Worm (Caenorhabditis elegans) whole organism, L1 larva: ENCODE data around the gene W10D9.3.

Source experiments
- C34B4.2 ChIP-seq: sonication (generic microtip); optimal IDR thresholded peaks from 2 replicates; lab custom pipeline; 2017; ENCODE audit warnings: mild to moderate bottlenecking, missing genetic modification characterization, missing compliant biosample characterization
- Y116A8C.19 ChIP-seq: sonication (generic microtip); optimal IDR thresholded peaks from 2 replicates; lab custom pipeline; 2016; ENCODE audit warnings: missing compliant biosample characterization, missing genetic modification characterization, borderline replicate concordance
- aha-1 ChIP-seq: fragments of 150-350 bp; optimal IDR thresholded peaks from 2 replicates; lab custom pipeline; 2014; ENCODE audit warnings: missing biosample characterization, missing genetic modification characterization
- alr-1 ChIP-seq: fragments of 200-800 bp; sonication (Bioruptor generic); optimal IDR thresholded peaks from 2 replicates; lab custom pipeline; 2018; ENCODE audit warnings: borderline replicate concordance, mild to moderate bottlenecking, missing genetic modification characterization, missing compliant biosample characterization
- aly-2 ChIP-seq: fragments of 150-350 bp; optimal IDR thresholded peaks from 2 replicates; lab custom pipeline; 2014; ENCODE audit warnings: missing biosample characterization, missing genetic modification characterization
- ceh-8 ChIP-seq: fragments of 200-800 bp; sonication (Bioruptor generic); optimal IDR thresholded peaks from 2 replicates; lab custom pipeline; 2018; ENCODE audit warnings: mild to moderate bottlenecking, missing genetic modification characterization, moderate library complexity, missing compliant biosample characterization
- ceh-82 ChIP-seq, 3 experiments: fragments of 150-350 bp in 1 of 3; sonication (generic microtip) in 2 of 3; optimal IDR thresholded peaks; 2 replicates each; lab custom pipeline; 2014 to 2017; ENCODE audit warnings: missing biosample characterization in 3 of 3, missing genetic modification characterization in 3 of 3
- dsc-1 ChIP-seq: sonication (generic microtip); optimal IDR thresholded peaks from 2 replicates; lab custom pipeline; 2016; ENCODE audit warnings: mild to moderate bottlenecking, missing genetic modification characterization, missing compliant biosample characterization
- efl-1 ChIP-seq, 4 experiments: fragments of 150-350 bp; optimal IDR thresholded peaks in 3 of 4; peaks in 1 of 4; 1 replicate in 1 of 4; 2 replicates in 3 of 4; lab custom pipeline; 2014; ENCODE audit warnings: missing biosample characterization in 2 of 4, missing genetic modification characterization in 2 of 4, missing genetic modification reagents in 2 of 4
- efl-3 ChIP-seq: fragments of 200-800 bp; sonication (Bioruptor generic); optimal IDR thresholded peaks from 2 replicates; lab custom pipeline; 2018; ENCODE audit warnings: mild to moderate bottlenecking, missing genetic modification characterization, missing compliant biosample characterization
- fos-1 ChIP-seq: fragments of 150-350 bp; optimal IDR thresholded peaks from 2 replicates; lab custom pipeline; 2014; ENCODE audit warnings: missing biosample characterization, missing genetic modification characterization
- grh-1 ChIP-seq: fragments of 200-800 bp; sonication (Bioruptor generic); IDR thresholded peaks from 2 replicates; pipeline ENCODE4 v1.3.6; 2022; ENCODE audit warnings: missing genetic modification reagents, missing genetic modification characterization, missing compliant biosample characterization
- hlh-4 ChIP-seq: sonication (generic microtip); optimal IDR thresholded peaks from 2 replicates; lab custom pipeline; 2016; ENCODE audit warnings: mild to moderate bottlenecking, missing genetic modification characterization, missing compliant biosample characterization
- lin-13 ChIP-seq: fragments of 150-350 bp; optimal IDR thresholded peaks from 2 replicates; lab custom pipeline; 2014; ENCODE audit warnings: missing biosample characterization, missing genetic modification reagents, missing genetic modification characterization
- lin-14 ChIP-seq: fragments of 200-800 bp; sonication (Bioruptor generic); optimal IDR thresholded peaks from 2 replicates; lab custom pipeline; 2018; ENCODE audit warnings: mild to moderate bottlenecking, missing genetic modification characterization, moderate library complexity, missing compliant biosample characterization
- lin-35 ChIP-seq, 2 experiments: fragments of 150-350 bp; optimal IDR thresholded peaks; 2 replicates each; lab custom pipeline; 2014; ENCODE audit warnings: missing biosample characterization in 2 of 2, missing genetic modification characterization in 2 of 2, missing genetic modification reagents in 2 of 2
- lsy-2 ChIP-seq, 2 experiments: fragments of 150-350 bp; optimal IDR thresholded peaks; 2 replicates each; lab custom pipeline; 2014; ENCODE audit warnings: missing biosample characterization in 2 of 2, missing genetic modification characterization in 2 of 2
- mep-1 ChIP-seq: fragments of 150-350 bp; optimal IDR thresholded peaks from 2 replicates; lab custom pipeline; 2014; ENCODE audit warnings: missing biosample characterization, missing genetic modification characterization
- nhr-11 ChIP-seq: fragments of 150-350 bp; optimal IDR thresholded peaks from 2 replicates; lab custom pipeline; 2014; ENCODE audit warnings: missing biosample characterization, missing genetic modification characterization
- nhr-20 ChIP-seq: sonication (generic microtip); optimal IDR thresholded peaks from 2 replicates; lab custom pipeline; 2016; ENCODE audit warnings: mild to moderate bottlenecking, missing genetic modification characterization, missing compliant biosample characterization
- nhr-237 ChIP-seq: fragments of 150-350 bp; optimal IDR thresholded peaks from 2 replicates; lab custom pipeline; 2014; ENCODE audit warnings: missing biosample characterization, missing genetic modification characterization
- nhr-28 ChIP-seq: fragments of 150-350 bp; optimal IDR thresholded peaks from 2 replicates; lab custom pipeline; 2014; ENCODE audit warnings: missing biosample characterization, missing genetic modification characterization
- nhr-47 ChIP-seq: sonication (generic microtip); optimal IDR thresholded peaks from 2 replicates; lab custom pipeline; 2016; ENCODE audit warnings: mild to moderate bottlenecking, missing genetic modification characterization, moderate library complexity, missing compliant biosample characterization
- nhr-76 ChIP-seq: sonication (generic microtip); optimal IDR thresholded peaks from 2 replicates; lab custom pipeline; 2017; ENCODE audit warnings: missing biosample characterization, missing genetic modification characterization
- nhr-85 ChIP-seq: sonication (generic microtip); peaks from one replicate; lab custom pipeline; 2016; ENCODE audit warnings: missing genetic modification characterization, inconsistent platforms, missing compliant biosample characterization
- pag-3 ChIP-seq: sonication (generic microtip); optimal IDR thresholded peaks from 2 replicates; lab custom pipeline; 2017; ENCODE audit warnings: missing genetic modification characterization, mild to moderate bottlenecking, missing compliant biosample characterization, antibody characterized with exemption, borderline replicate concordance; ENCODE audit not compliant: insufficient read depth
- rnt-1 ChIP-seq: sonication (generic microtip); optimal IDR thresholded peaks from 2 replicates; lab custom pipeline; 2016; ENCODE audit warnings: mild to moderate bottlenecking, missing genetic modification characterization, moderate library complexity, missing compliant biosample characterization
- snpc-4 ChIP-seq: fragments of 150-350 bp; optimal IDR thresholded peaks from 2 replicates; lab custom pipeline; 2014; ENCODE audit warnings: missing biosample characterization, missing genetic modification characterization
- snu-23 ChIP-seq: sonication (generic microtip); optimal IDR thresholded peaks from 2 replicates; lab custom pipeline; 2016; ENCODE audit warnings: missing genetic modification characterization, missing compliant biosample characterization
- tbx-2 ChIP-seq: sonication (generic microtip); optimal IDR thresholded peaks from 2 replicates; lab custom pipeline; 2016; ENCODE audit warnings: missing genetic modification characterization, missing compliant biosample characterization
- tlp-1 ChIP-seq: fragments of 150-350 bp; optimal IDR thresholded peaks from 2 replicates; lab custom pipeline; 2014; ENCODE audit warnings: missing biosample characterization, missing genetic modification characterization
- unc-98 ChIP-seq: fragments of 200-800 bp; sonication (Bioruptor generic); IDR thresholded peaks from 2 replicates; pipeline ENCODE4 v1.3.6; 2022; ENCODE audit warnings: missing genetic modification characterization, missing compliant biosample characterization
- ztf-4 ChIP-seq: fragments of 150-350 bp; optimal IDR thresholded peaks from 2 replicates; lab custom pipeline; 2014; ENCODE audit warnings: missing biosample characterization, missing genetic modification characterization

The W10D9.3 gene

ce11 chrII:473203-473602, 12.5 kb upstream of the W10D9.3 start, which contains the start of gene W07E6.5:
Gene W07E6.5, plus strand, starts transcription at chrII:473503.
- no peak for TF ChIP-seq nhr-20 (tag; lab: Kevin White, UChicago)
- no peak for TF ChIP-seq alr-1
- TF ChIP-seq ceh-82 (tag; optimal IDR thresholded peaks at IDR 0.05; lab: Kevin White, UChicago): no peak
- TF ChIP-seq nhr-47: no peak
- no peak for TF ChIP-seq snu-23
- no peak for TF ChIP-seq pag-3

ce11 chrII:470375-470774, 9.6 kb upstream of the W10D9.3 start, which contains the start of gene tomm-22:
Gene tomm-22, minus strand, starts transcription at chrII:470475.
- TF ChIP-seq nhr-28 (tag; lab: Kevin White, UChicago) (no peak), efl-1 (optimal IDR thresholded peaks at IDR 0.05; lab: Kevin White, UChicago) (no peak), efl-1 (GFP tag; optimal IDR thresholded peaks at IDR 0.05 in 1 of 2; lab: Kevin White, UChicago) (peak in 1 of 2 experiments; percentile 27)

- no peak for TF ChIP-seq Y116A8C.19
- TF ChIP-seq nhr-76 (tag; lab: Kevin White, UChicago): no peak
- no peak for TF ChIP-seq ceh-82 (tag; optimal IDR thresholded peaks at IDR 0.05; lab: Kevin White, UChicago)
- TF ChIP-seq rnt-1 (tag; lab: Kevin White, UChicago): no peak
- no peak for TF ChIP-seq tbx-2 (tag; lab: Kevin White, UChicago)
- TF ChIP-seq ztf-4 (tag; lab: Kevin White, UChicago): no peak
- no peak for TF ChIP-seq nhr-11 (tag; lab: Kevin White, UChicago)
- no peak for TF ChIP-seq grh-1 (GFP tag; lab: Robert Waterston, UW)
- TF ChIP-seq aha-1 (tag; lab: Kevin White, UChicago): no peak
- TF ChIP-seq snpc-4 (tag; lab: Kevin White, UChicago): no peak
- TF ChIP-seq aly-2 (tag; lab: Kevin White, UChicago): no peak
- TF ChIP-seq tlp-1: no peak
- TF ChIP-seq pag-3: no peak
- no peak for TF ChIP-seq unc-98 (GFP tag; lab: Robert Waterston, UW)
- no peak for TF ChIP-seq mep-1
- no peak for TF ChIP-seq dsc-1 (tag; lab: Kevin White, UChicago)
- no peak for TF ChIP-seq fos-1 (tag; lab: Kevin White, UChicago)
These were observed 6.5 kb upstream of the W10D9.3 start, which contains the start of gene nfyb-1 for ce11 chrII:467265-467664. Gene nfyb-1, minus strand, starts transcription at chrII:467365.

- TF ChIP-seq efl-1 (optimal IDR thresholded peaks at IDR 0.05; lab: Kevin White, UChicago) (no peak), efl-1 (GFP tag; optimal IDR thresholded peaks at IDR 0.05 in 1 of 2; lab: Kevin White, UChicago) (peak in 1 of 2 experiments; percentile 65), lsy-2 (tag; optimal IDR thresholded peaks at IDR 0.05; lab: Kevin White, UChicago) (peak; percentile 21 to 69), ceh-8 (GFP tag; lab: Kevin White, UChicago) (no peak)
These were observed 562 bp upstream of the W10D9.3 start for ce11 chrII:461297-461696.

- peak; percentile 63 for TF ChIP-seq nhr-85 (tag; lab: Kevin White, UChicago)
- no peak for TF ChIP-seq efl-3 (GFP tag; lab: Kevin White, UChicago)
- TF ChIP-seq C34B4.2: no peak
- TF ChIP-seq nhr-237 (tag; lab: Kevin White, UChicago): no peak
- no peak for TF ChIP-seq lin-14 (GFP tag; lab: Kevin White, UChicago)
- peak in 1 of 2 experiments; percentile 10 for TF ChIP-seq lsy-2 (tag; optimal IDR thresholded peaks at IDR 0.05; lab: Kevin White, UChicago)
- TF ChIP-seq, all 84 proteins: peak for 2
These were observed 2.9 kb downstream of the W10D9.3 start, which contains the start of gene gvd-1 for ce11 chrII:457790-458189. Gene gvd-1, minus strand, starts transcription at chrII:457890.

ce11 chrII:456371-456770, 4.4 kb downstream of the W10D9.3 start:
- no peak for TF ChIP-seq hlh-4 (tag; lab: Kevin White, UChicago)
- peak; percentile 52 for TF ChIP-seq lin-13 (GFP tag; lab: Kevin White, UChicago)
- peak; percentile 65 to 83 for TF ChIP-seq lsy-2 (tag; optimal IDR thresholded peaks at IDR 0.05; lab: Kevin White, UChicago)
- TF ChIP-seq nhr-47: no peak
- TF ChIP-seq lin-35 (GFP tag; optimal IDR thresholded peaks at IDR 0.05; lab: Kevin White, UChicago): no peak
